Worm (Caenorhabditis elegans): ENCODE results near the gene hdl-2.

The hdl-2 gene

ce11 chrIV:8866092-8866491 is 7.9 kb upstream of the hdl-2 start (continued):
- TF ChIP-seq K12H6.12 (tag; optimal IDR thresholded peaks at IDR 0.05): peak; percentile 45
- TF ChIP-seq F39B2.1 (GFP tag; IDR thresholded peaks at IDR 0.05): no peak
- TF ChIP-seq hsf-1 (GFP tag; IDR thresholded peaks at IDR 0.05): no peak
- TF ChIP-seq ZK185.1 (tag; optimal IDR thresholded peaks at IDR 0.05; ENCODE audit: poor library complexity, severe bottlenecking): peak; percentile 17
- peak; percentile 33 for TF ChIP-seq snpc-1.3 (tag; optimal IDR thresholded peaks at IDR 0.05; ENCODE audit: insufficient read depth)
- TF ChIP-seq F23B12.7 (tag; optimal IDR thresholded peaks at IDR 0.05; ENCODE audit: insufficient read depth): peak; percentile 68
- peak; percentile 53 for TF ChIP-seq ztf-18 (tag; optimal IDR thresholded peaks at IDR 0.05)
- TF ChIP-seq efl-1 (GFP tag; optimal IDR thresholded peaks at IDR 0.05): peak; percentile 17
- TF ChIP-seq lin-54 (GFP tag; optimal IDR thresholded peaks at IDR 0.05): peak; percentile 20
- peak; percentile 16 for TF ChIP-seq athp-1 (tag; optimal IDR thresholded peaks at IDR 0.05)
- no peak for TF ChIP-seq repo-1 (tag; optimal IDR thresholded peaks at IDR 0.05)
- no peak for TF ChIP-seq ceh-40 (GFP tag; IDR thresholded peaks at IDR 0.05)
- peak; percentile 47 for TF ChIP-seq hmg-1.2 (GFP tag; IDR thresholded peaks at IDR 0.05)
- no peak for TF ChIP-seq fkh-3 (tag; optimal IDR thresholded peaks at IDR 0.05)
- peak; percentile 23 for TF ChIP-seq madf-10 (tag; optimal IDR thresholded peaks at IDR 0.05)
- peak; percentile 63 for TF ChIP-seq attf-5 (GFP tag; optimal IDR thresholded peaks at IDR 0.05)
- no peak for TF ChIP-seq T26A5.8 (tag; optimal IDR thresholded peaks at IDR 0.05)
- no peak for TF ChIP-seq sdz-38 (tag; optimal IDR thresholded peaks at IDR 0.05)
- peak; percentile 29; the same call in 1 of the 2 replicates for TF ChIP-seq egrh-3 (GFP tag; IDR thresholded peaks at IDR 0.05)
- TF ChIP-seq tbp1 (GFP tag; optimal IDR thresholded peaks at IDR 0.05): peak; percentile 12
- TF ChIP-seq somi-1 (GFP tag; optimal IDR thresholded peaks at IDR 0.05): peak; percentile 44

ce11 chrIV:8867562-8867961 is 6.4 kb upstream of the hdl-2 start:
- TF ChIP-seq hmg-1.2 (GFP tag; IDR thresholded peaks at IDR 0.05): no peak
- TF ChIP-seq nhr-80 (tag; optimal IDR thresholded peaks at IDR 0.05): peak; percentile 18

- no peak for TF ChIP-seq mes-4 (tag; optimal IDR thresholded peaks at IDR 0.05)
- TF ChIP-seq attf-6 (GFP tag; IDR thresholded peaks at IDR 0.05): no peak
- TF ChIP-seq hrde-1 (tag; optimal IDR thresholded peaks at IDR 0.05; ENCODE audit: borderline replicate concordance): no peak
- TF ChIP-seq dpl-1 (GFP tag; optimal IDR thresholded peaks at IDR 0.05): peak; percentile 71
- peak; percentile 94 for TF ChIP-seq attf-3 (GFP tag; conservative IDR thresholded peaks at IDR 0.05)
- no peak for TF ChIP-seq lsy-27 (tag; optimal IDR thresholded peaks at IDR 0.05; ENCODE audit: borderline replicate concordance, insufficient read depth)
- TF ChIP-seq ztf-6 (GFP tag; IDR thresholded peaks at IDR 0.05): no peak
- TF ChIP-seq gei-17 (GFP tag; optimal IDR thresholded peaks at IDR 0.05): no peak
- TF ChIP-seq ztf-28 (GFP tag; IDR thresholded peaks at IDR 0.05): no peak
- TF ChIP-seq lin-35 (GFP tag; optimal IDR thresholded peaks at IDR 0.05): peak in 1 of 3 experiments; percentile 86
- TF ChIP-seq T07F8.4 (tag; optimal IDR thresholded peaks at IDR 0.05): no peak
- TF ChIP-seq mcd-1 (GFP tag; IDR thresholded peaks at IDR 0.05): no peak
- TF ChIP-seq B0035.1 (tag; optimal IDR thresholded peaks at IDR 0.05): no peak
- TF ChIP-seq Y53G8AR.9 (GFP tag; conservative IDR thresholded peaks at IDR 0.05): no peak
- no peak for TF ChIP-seq K12H6.12 (tag; optimal IDR thresholded peaks at IDR 0.05)
- TF ChIP-seq ama-1 (optimal IDR thresholded peaks at IDR 0.05): no peak
- TF ChIP-seq ama-1 (GFP tag; optimal IDR thresholded peaks at IDR 0.05): no peak
- TF ChIP-seq nhr-80 (tag; optimal IDR thresholded peaks at IDR 0.05): no peak
- no peak for TF ChIP-seq Y79H2A.3 (GFP tag; conservative IDR thresholded peaks at IDR 0.05)
- no peak for TF ChIP-seq lin-54 (GFP tag; optimal IDR thresholded peaks at IDR 0.05)
- peak; percentile 85 for TF ChIP-seq efl-1 (GFP tag; optimal IDR thresholded peaks at IDR 0.05)
- TF ChIP-seq dox-1 (GFP tag; IDR thresholded peaks at IDR 0.05): no peak
- TF ChIP-seq F57A8.1 (GFP tag; optimal IDR thresholded peaks at IDR 0.05): no peak
- no peak for TF ChIP-seq lin-26 (GFP tag; IDR thresholded peaks at IDR 0.05)
- TF ChIP-seq ceh-91 (GFP tag; IDR thresholded peaks at IDR 0.05): no peak
- no peak for TF ChIP-seq sptf-2 (GFP tag; optimal IDR thresholded peaks at IDR 0.05)
- TF ChIP-seq mxl-1 (tag; optimal IDR thresholded peaks at IDR 0.05): no peak
- TF ChIP-seq ztf-26 (tag; optimal IDR thresholded peaks at IDR 0.05): no peak
- TF ChIP-seq B0336.3 (GFP tag; IDR thresholded peaks at IDR 0.05): no peak
- no peak for TF ChIP-seq ztf-18 (tag; optimal IDR thresholded peaks at IDR 0.05)
Measured at ce11 chrIV:8869624-8870023, 4.3 kb upstream of the hdl-2 start, which contains the start of gene npp-23. npp-23 (minus strand) TSS chrIV:8869679.

Measured in whole organism, young adult.